Fruit fly (Drosophila melanogaster) whole organism, embryonic: ENCODE data around the gene Acn.

Experiments
- Atf-2 ChIP-seq: fragments of 200-800 bp; sonication (Bioruptor generic); optimal IDR thresholded peaks from 2 replicates; lab custom pipeline; 2016; ENCODE audit warnings: missing biosample characterization, missing genetic modification characterization
- CG10147 ChIP-seq: fragments of 200-800 bp; sonication (Bioruptor generic); optimal IDR thresholded peaks from 2 replicates; lab custom pipeline; 2019; ENCODE audit warnings: missing biosample characterization, mild to moderate bottlenecking, missing genetic modification characterization, moderate library complexity
- CG10321 ChIP-seq: fragments of 200-800 bp; sonication (Bioruptor generic); IDR thresholded peaks from 2 replicates; pipeline ENCODE4 v1.3.6; 2022; ENCODE audit warnings: missing biosample characterization, missing genetic modification characterization
- CG12744 ChIP-seq: fragments of 200-800 bp; sonication (Bioruptor generic); optimal IDR thresholded peaks from 2 replicates; lab custom pipeline; 2016; ENCODE audit warnings: missing biosample characterization, missing genetic modification characterization
- CG14014 ChIP-seq: fragments of 200-800 bp; sonication (Bioruptor generic); IDR thresholded peaks from 2 replicates; pipeline ENCODE4 v1.3.6; 2022; ENCODE audit warnings: missing biosample characterization, missing genetic modification characterization
- CG15073 ChIP-seq: fragments of 200-800 bp; sonication (Bioruptor generic); optimal IDR thresholded peaks from 2 replicates; lab custom pipeline; 2016; ENCODE audit warnings: missing biosample characterization, missing genetic modification characterization
- CG15479 ChIP-seq: fragments of 200-800 bp; sonication (Bioruptor generic); optimal IDR thresholded peaks from 3 replicates; lab custom pipeline; 2019; ENCODE audit warnings: missing biosample characterization, mild to moderate bottlenecking, missing genetic modification characterization, moderate library complexity
- CG17612 ChIP-seq: fragments of 200-800 bp; sonication (Bioruptor generic); IDR thresholded peaks from 2 replicates; pipeline ENCODE4 v1.3.6; 2022; ENCODE audit warnings: missing biosample characterization, missing genetic modification characterization
- CG2678 ChIP-seq: fragments of 200-800 bp; sonication (Bioruptor generic); optimal IDR thresholded peaks from 3 replicates; lab custom pipeline; 2019; ENCODE audit warnings: missing biosample characterization, mild to moderate bottlenecking, missing genetic modification characterization, moderate library complexity
- CG2889 ChIP-seq: fragments of 200-800 bp; sonication (Bioruptor generic); IDR thresholded peaks from 3 replicates; pipeline ENCODE4 v1.3.6; 2022; ENCODE audit warnings: missing biosample characterization, missing genetic modification characterization
- CG30403 ChIP-seq: fragments of 200-800 bp; sonication (Bioruptor generic); optimal IDR thresholded peaks from 3 replicates; lab custom pipeline; 2016; ENCODE audit warnings: missing biosample characterization, missing genetic modification characterization
- CG42726 ChIP-seq: fragments of 200-800 bp; sonication (Bioruptor generic); IDR thresholded peaks from 2 replicates; pipeline ENCODE4 v1.3.6; 2022; ENCODE audit warnings: missing biosample characterization, missing genetic modification characterization; ENCODE audit not compliant: partially characterized antibody
- CG5245 ChIP-seq: fragments of 200-800 bp; sonication (Bioruptor generic); optimal IDR thresholded peaks from 3 replicates; lab custom pipeline; 2016; ENCODE audit warnings: missing biosample characterization, missing genetic modification characterization
- CG6654 ChIP-seq: fragments of 200-800 bp; sonication (Bioruptor generic); optimal IDR thresholded peaks from 2 replicates; lab custom pipeline; 2017; ENCODE audit warnings: missing biosample characterization, mild to moderate bottlenecking, missing genetic modification characterization
- CG6854 ChIP-seq: fragments of 200-800 bp; sonication (Bioruptor generic); optimal IDR thresholded peaks from 3 replicates; lab custom pipeline; 2017; ENCODE audit warnings: missing biosample characterization, mild to moderate bottlenecking, missing genetic modification characterization
- CG7928 ChIP-seq: fragments of 200-800 bp; sonication (Bioruptor generic); optimal IDR thresholded peaks from 2 replicates; lab custom pipeline; 2017; ENCODE audit warnings: missing biosample characterization, mild to moderate bottlenecking, missing genetic modification characterization
- CG8281 ChIP-seq: fragments of 200-800 bp; sonication (Bioruptor generic); optimal IDR thresholded peaks from 2 replicates; lab custom pipeline; 2018; ENCODE audit warnings: missing biosample characterization, mild to moderate bottlenecking, missing genetic modification characterization, moderate library complexity
- CG8924 ChIP-seq: fragments of 200-800 bp; optimal IDR thresholded peaks from 3 replicates; lab custom pipeline; 2019; ENCODE audit warnings: missing biosample characterization, mild to moderate bottlenecking, missing genetic modification characterization, moderate library complexity
- CG9817 ChIP-seq: fragments of 200-800 bp; sonication (Bioruptor generic); optimal IDR thresholded peaks from 2 replicates; lab custom pipeline; 2018; ENCODE audit warnings: missing biosample characterization, mild to moderate bottlenecking, missing genetic modification characterization, moderate library complexity
- Dfd ChIP-seq, 2 experiments: fragments of >200 bp; optimal IDR thresholded peaks; 2 replicates each; lab custom pipeline; 2017; ENCODE audit warnings: missing biosample characterization in 2 of 2, missing genetic modification characterization in 2 of 2
- Dref ChIP-seq: fragments of 200-800 bp; sonication (Bioruptor generic); IDR thresholded peaks from 2 replicates; pipeline ENCODE4 v1.3.6; 2022; ENCODE audit warnings: missing biosample characterization, missing genetic modification characterization
- E2f1 ChIP-seq: fragments of 200-800 bp; sonication (Bioruptor generic); IDR thresholded peaks from 2 replicates; pipeline ENCODE4 v1.3.6; 2022; ENCODE audit warnings: missing biosample characterization, missing genetic modification characterization
- Ets65A ChIP-seq: fragments of 200-800 bp; sonication (Bioruptor generic); peaks from one replicate; lab custom pipeline; 2016; ENCODE audit warnings: missing biosample characterization, missing genetic modification characterization
- Gsc ChIP-seq: fragments of 200-800 bp; sonication (Bioruptor generic); IDR thresholded peaks from 2 replicates; pipeline ENCODE4 v1.3.6; 2022; ENCODE audit warnings: missing biosample characterization, missing genetic modification characterization
- HLHmδ ChIP-seq: fragments of 200-800 bp; sonication (Bioruptor generic); optimal IDR thresholded peaks from 2 replicates; lab custom pipeline; 2018; ENCODE audit warnings: missing biosample characterization, mild to moderate bottlenecking, missing genetic modification characterization, moderate library complexity
- Kr ChIP-seq: fragments of 200-800 bp; sonication (Bioruptor generic); optimal IDR thresholded peaks from 2 replicates; lab custom pipeline; 2017; ENCODE audit warnings: missing biosample characterization, mild to moderate bottlenecking, missing genetic modification characterization
- Rx ChIP-seq: fragments of 200-800 bp; sonication (Bioruptor generic); IDR thresholded peaks from 2 replicates; pipeline ENCODE4 v1.3.6; 2022; ENCODE audit warnings: missing biosample characterization, missing genetic modification characterization
- Vsx1 ChIP-seq: fragments of 200-800 bp; sonication (Bioruptor generic); optimal IDR thresholded peaks from 2 replicates; lab custom pipeline; 2017; ENCODE audit warnings: missing biosample characterization, mild to moderate bottlenecking, missing genetic modification characterization, missing genetic modification reagents
- ab ChIP-seq: fragments of 200-800 bp; sonication (Bioruptor generic); optimal IDR thresholded peaks from 2 replicates; lab custom pipeline; 2016; ENCODE audit warnings: missing biosample characterization, missing genetic modification characterization
- bbx ChIP-seq: fragments of 200-800 bp; sonication (Bioruptor generic); IDR thresholded peaks from 2 replicates; pipeline ENCODE4 v1.3.6; 2022; ENCODE audit warnings: missing biosample characterization, missing genetic modification characterization; ENCODE audit not compliant: partially characterized antibody
- eve ChIP-seq, 2 experiments: fragments of >200 bp; optimal IDR thresholded peaks; 2 replicates each; lab custom pipeline; 2017; ENCODE audit warnings: missing biosample characterization in 2 of 2, missing genetic modification characterization in 2 of 2
- fu2 ChIP-seq: fragments of 200-800 bp; sonication (Bioruptor generic); optimal IDR thresholded peaks from 2 replicates; lab custom pipeline; 2016; ENCODE audit warnings: missing biosample characterization, missing genetic modification characterization
- gem ChIP-seq: fragments of 200-800 bp; sonication (Bioruptor generic); optimal IDR thresholded peaks from 2 replicates; lab custom pipeline; 2019; ENCODE audit warnings: missing biosample characterization, mild to moderate bottlenecking, missing genetic modification characterization, moderate library complexity
- h ChIP-seq: fragments of >200 bp; optimal IDR thresholded peaks from 2 replicates; lab custom pipeline; 2017
- hbn ChIP-seq: fragments of 200-800 bp; sonication (Bioruptor generic); IDR thresholded peaks from 2 replicates; pipeline ENCODE4 v1.3.6; 2022; ENCODE audit warnings: missing biosample characterization, missing genetic modification characterization; ENCODE audit not compliant: partially characterized antibody
- jigr1 ChIP-seq: fragments of 200-800 bp; sonication (Bioruptor generic); IDR thresholded peaks from 3 replicates; pipeline ENCODE4 v1.3.6; 2022; ENCODE audit warnings: missing biosample characterization, missing genetic modification characterization
- kni ChIP-seq: fragments of 200-800 bp; sonication (Bioruptor generic); optimal IDR thresholded peaks from 3 replicates; lab custom pipeline; 2017; ENCODE audit warnings: mild to moderate bottlenecking, missing biosample characterization, missing genetic modification reagents, missing genetic modification characterization
- lov ChIP-seq, 2 experiments: fragments of 200-800 bp in 1 of 2; fragments of >200 bp in 1 of 2; sonication (Bioruptor generic) in 1 of 2; IDR thresholded peaks in 1 of 2; optimal IDR thresholded peaks in 1 of 2; 2 replicates in 1 of 2; 3 replicates in 1 of 2; pipeline versions ENCODE4 v1.3.6 to Lab custom; 2017 to 2022; ENCODE audit warnings: missing biosample characterization in 1 of 2, missing genetic modification characterization in 1 of 2
- luna ChIP-seq: fragments of 200-800 bp; sonication (Bioruptor generic); optimal IDR thresholded peaks from 2 replicates; lab custom pipeline; 2016; ENCODE audit warnings: missing biosample characterization, missing genetic modification characterization
- otp ChIP-seq: fragments of 200-800 bp; sonication (Bioruptor generic); IDR thresholded peaks from 3 replicates; pipeline ENCODE4, ENCODE4 v1.3.6; 2022; ENCODE audit warnings: missing biosample characterization, missing genetic modification characterization
- pan ChIP-seq, 4 experiments: fragments of >200 bp in 3 of 4; fragments of 200-800 bp in 1 of 4; sonication (Bioruptor generic) in 1 of 4; optimal IDR thresholded peaks in 3 of 4; IDR thresholded peaks in 1 of 4; 2 replicates each; pipeline versions ENCODE4 v1.3.6 to Lab custom; 2017 to 2022; ENCODE audit warnings: missing biosample characterization in 2 of 4, missing genetic modification characterization in 2 of 4, mixed read lengths in 1 of 4
- peb ChIP-seq: fragments of 200-800 bp; sonication (Bioruptor generic); IDR thresholded peaks from 2 replicates; pipeline ENCODE4 v1.3.6; 2022; ENCODE audit warnings: missing biosample characterization, missing genetic modification characterization
- psq ChIP-seq: fragments of 200-800 bp; sonication (Bioruptor generic); optimal IDR thresholded peaks from 2 replicates; lab custom pipeline; 2017; ENCODE audit warnings: missing biosample characterization, missing genetic modification characterization
- tio ChIP-seq: fragments of 200-800 bp; sonication (Bioruptor generic); optimal IDR thresholded peaks from 2 replicates; lab custom pipeline; 2017; ENCODE audit warnings: missing biosample characterization, missing genetic modification characterization, inconsistent platforms
- toy ChIP-seq: fragments of 200-800 bp; sonication (Bioruptor generic); IDR thresholded peaks from 2 replicates; pipeline ENCODE4 v1.3.6; 2022; ENCODE audit warnings: missing biosample characterization, missing genetic modification characterization
- ttk ChIP-seq: fragments of 200-800 bp; sonication (Bioruptor generic); IDR thresholded peaks from 2 replicates; pipeline ENCODE4 v2.1.2; 2022; ENCODE audit warnings: missing biosample characterization, missing genetic modification characterization
- yki ChIP-seq: fragments of >200 bp; optimal IDR thresholded peaks from 3 replicates; lab custom pipeline; 2018

Gene Acn

dm6 chr2L:19011895-19012645, 33.1 kb upstream of the Acn start (continued):
- TF ChIP-seq peb (GFP tag; lab: Robert Waterston, UW) (peak; percentile 75), gem (tag; lab: Kevin White, UChicago) (peak; percentile 87), yki (no peak), h (lab: Kevin White, UChicago) (no peak), Ets65A (peak; percentile 94), hbn (no peak), Gsc (GFP tag; lab: Robert Waterston, UW) (peak; percentile 66), HLHmδ (no peak), CG8281 (tag; lab: Kevin White, UChicago) (peak; percentile 44), Rx (GFP tag; lab: Robert Waterston, UW) (peak; percentile 80), CG14014 (GFP tag; lab: Robert Waterston, UW) (peak; percentile 87), CG7928 (GFP tag; lab: Kevin White, UChicago) (peak; percentile 54), CG15073 (GFP tag; lab: Kevin White, UChicago) (no peak), Dref (no peak), kni (GFP tag; lab: Kevin White, UChicago) (no peak), CG17612 (0 out of 2 replicates have a peak, but pooled peaks have one; percentile 23), pan (optimal IDR thresholded peaks at IDR 0.05; lab: Kevin White, UChicago) (no peak), pan (GFP tag; optimal IDR thresholded peaks at IDR 0.05 in 1 of 2, IDR thresholded peaks at IDR 0.05 in 1 of 2) (peak in 1 of 2 experiments; percentile 89), Kr (GFP tag; lab: Kevin White, UChicago) (no peak), CG10321 (GFP tag; lab: Robert Waterston, UW) (peak; percentile 21; the same call in 1 of the 2 replicates), CG42726 (GFP tag; lab: Robert Waterston, UW) (no peak), CG9817 (tag; lab: Kevin White, UChicago) (peak; percentile 76), luna (GFP tag; lab: Kevin White, UChicago) (peak; percentile 55), ab (GFP tag; lab: Kevin White, UChicago) (no peak), lov (optimal IDR thresholded peaks at IDR 0.05; lab: Kevin White, UChicago) (no peak), lov (GFP tag; IDR thresholded peaks at IDR 0.05; lab: Robert Waterston, UW) (0 out of 3 replicates have a peak, but pooled peaks have one; percentile 41), otp (GFP tag; lab: Robert Waterston, UW) (peak; percentile 75; the same call in 2 of the 3 replicates), jigr1 (GFP tag; lab: Robert Waterston, UW) (peak; percentile 68; the same call in 2 of the 3 replicates), tio (GFP tag; lab: Kevin White, UChicago) (peak; percentile 66), CG2889 (GFP tag; lab: Robert Waterston, UW) (peak; percentile 74; the same call in 2 of the 3 replicates), CG6654 (peak; percentile 16), CG2678 (tag; lab: Kevin White, UChicago) (peak; percentile 90), Vsx1 (GFP tag; lab: Kevin White, UChicago) (peak; percentile 21), psq (GFP tag; lab: Kevin White, UChicago) (no peak), CG5245 (GFP tag; lab: Kevin White, UChicago) (peak; percentile 63), E2f1 (GFP tag; lab: Robert Waterston, UW) (peak; percentile 86), fu2 (GFP tag; lab: Kevin White, UChicago) (peak; percentile 76), CG6854 (GFP tag; lab: Kevin White, UChicago) (peak; percentile 18), Atf-2 (GFP tag; lab: Kevin White, UChicago) (peak; percentile 76), CG10147 (peak; percentile 73), Dfd (GFP tag; optimal IDR thresholded peaks at IDR 0.05; lab: Kevin White, UChicago) (no peak), CG12744 (GFP tag; lab: Kevin White, UChicago) (peak; percentile 49), bbx (no peak), eve (GFP tag; optimal IDR thresholded peaks at IDR 0.05; lab: Kevin White, UChicago) (no peak), CG30403 (GFP tag; lab: Kevin White, UChicago) (peak; percentile 81), CG15479 (GFP tag; lab: Kevin White, UChicago) (no peak), CG8924 (tag; lab: Kevin White, UChicago) (peak; percentile 87), toy (GFP tag; lab: Robert Waterston, UW) (0 out of 2 replicates have a peak, but pooled peaks have one; percentile 44), ttk (peak; percentile 86)
